Fruit fly (Drosophila melanogaster) whole organism, prepupa: Measurements from ENCODE around the gene CG9705.

ENCODE experiments used
- Blimp-1 ChIP-seq: fragments of 200-800 bp; sonication (Bioruptor generic); optimal IDR thresholded peaks from 3 replicates; lab custom pipeline; 2017; ENCODE audit warnings: missing biosample characterization, missing genetic modification characterization, mild to moderate bottlenecking, moderate library complexity, missing genetic modification reagents
- CG10631 ChIP-seq: fragments of 200-800 bp; sonication (Bioruptor generic); optimal IDR thresholded peaks from 2 replicates; lab custom pipeline; 2016; ENCODE audit warnings: missing biosample characterization, missing genetic modification characterization
- CG11294 ChIP-seq: fragments of 200-800 bp; sonication (Bioruptor generic); IDR thresholded peaks from 2 replicates; pipeline ENCODE4 v1.3.6; 2022; ENCODE audit warnings: missing biosample characterization, missing genetic modification characterization
- CG11762 ChIP-seq: fragments of 200-800 bp; sonication (Bioruptor generic); optimal IDR thresholded peaks from 3 replicates; lab custom pipeline; 2016; ENCODE audit warnings: missing biosample characterization, missing genetic modification characterization; ENCODE audit not compliant: insufficient read depth
- CG11902 ChIP-seq: fragments of 200-800 bp; sonication (Bioruptor generic); optimal IDR thresholded peaks from 3 replicates; lab custom pipeline; 2016; ENCODE audit warnings: missing biosample characterization, missing genetic modification characterization
- CG1621 ChIP-seq: fragments of 200-800 bp; sonication (Bioruptor generic); optimal IDR thresholded peaks from 3 replicates; lab custom pipeline; 2018; ENCODE audit warnings: missing biosample characterization, mild to moderate bottlenecking, missing genetic modification characterization
- CG16779 ChIP-seq: fragments of 200-800 bp; sonication (Bioruptor generic); optimal IDR thresholded peaks from 3 replicates; lab custom pipeline; 2017; ENCODE audit warnings: missing biosample characterization, mild to moderate bottlenecking, missing genetic modification characterization
- CG3032 ChIP-seq: fragments of 200-800 bp; optimal IDR thresholded peaks from 2 replicates; lab custom pipeline; 2019; ENCODE audit warnings: missing biosample characterization, mild to moderate bottlenecking, missing genetic modification characterization, moderate library complexity
- CG31627 ChIP-seq: fragments of 200-800 bp; sonication (Bioruptor generic); optimal IDR thresholded peaks from 3 replicates; lab custom pipeline; 2016; ENCODE audit warnings: missing biosample characterization, missing genetic modification characterization
- CG32006 ChIP-seq: fragments of 200-800 bp; sonication (Bioruptor generic); optimal IDR thresholded peaks from 3 replicates; lab custom pipeline; 2017; ENCODE audit warnings: missing biosample characterization, mild to moderate bottlenecking, missing genetic modification characterization
- CG4318 ChIP-seq: fragments of 200-800 bp; sonication (Bioruptor generic); optimal IDR thresholded peaks from 3 replicates; lab custom pipeline; 2017; ENCODE audit warnings: missing biosample characterization, mild to moderate bottlenecking, missing genetic modification characterization
- CG6163 ChIP-seq: fragments of 200-800 bp; sonication (Bioruptor generic); IDR thresholded peaks from 3 replicates; pipeline ENCODE4 v1.3.6; 2022; ENCODE audit warnings: missing biosample characterization, missing genetic modification characterization
- CG6792 ChIP-seq: fragments of 200-800 bp; sonication (Bioruptor generic); optimal IDR thresholded peaks from 3 replicates; lab custom pipeline; 2016; ENCODE audit warnings: missing biosample characterization, missing genetic modification characterization
- CG6808 ChIP-seq: fragments of 200-800 bp; sonication (Bioruptor generic); optimal IDR thresholded peaks from 3 replicates; lab custom pipeline; 2017; ENCODE audit warnings: missing biosample characterization, missing genetic modification characterization, mild to moderate bottlenecking, moderate library complexity, missing genetic modification reagents
- CG6854 ChIP-seq: fragments of 200-800 bp; sonication (Bioruptor generic); optimal IDR thresholded peaks from 2 replicates; lab custom pipeline; 2017; ENCODE audit warnings: missing biosample characterization, mild to moderate bottlenecking, missing genetic modification characterization
- CG7368 ChIP-seq: fragments of 200-800 bp; sonication (Bioruptor generic); optimal IDR thresholded peaks from 3 replicates; lab custom pipeline; 2016; ENCODE audit warnings: missing biosample characterization, missing genetic modification characterization
- Eip75B ChIP-seq: fragments of 200-800 bp; sonication (Bioruptor generic); optimal IDR thresholded peaks from 3 replicates; lab custom pipeline; 2016; ENCODE audit warnings: missing biosample characterization, missing genetic modification characterization
- Eip78C ChIP-seq: fragments of 200-800 bp; sonication (Bioruptor generic); peaks from one replicate; lab custom pipeline; 2016; ENCODE audit warnings: missing biosample characterization, missing genetic modification characterization
- Ets21C ChIP-seq: fragments of 200-800 bp; sonication (Bioruptor generic); optimal IDR thresholded peaks from 3 replicates; lab custom pipeline; 2016; ENCODE audit warnings: missing biosample characterization, missing genetic modification characterization
- Ets96B ChIP-seq: fragments of 200-800 bp; optimal IDR thresholded peaks from 2 replicates; lab custom pipeline; 2019; ENCODE audit warnings: missing biosample characterization, mild to moderate bottlenecking, missing genetic modification characterization, moderate library complexity
- Gug ChIP-seq: fragments of 200-800 bp; sonication (Bioruptor generic); IDR thresholded peaks from 2 replicates; pipeline ENCODE4 v1.3.6; 2022; ENCODE audit warnings: missing biosample characterization, missing genetic modification characterization
- Hr38 ChIP-seq: sonication (Bioruptor generic); optimal IDR thresholded peaks from 2 replicates; lab custom pipeline; 2016; ENCODE audit warnings: missing biosample characterization, missing genetic modification characterization
- Hr39 ChIP-seq: fragments of 200-800 bp; sonication (Bioruptor generic); optimal IDR thresholded peaks from 2 replicates; lab custom pipeline; 2016; ENCODE audit warnings: missing biosample characterization, missing genetic modification characterization
- Hr4 ChIP-seq: fragments of 200-800 bp; sonication (Bioruptor generic); optimal IDR thresholded peaks from 3 replicates; lab custom pipeline; 2016; ENCODE audit warnings: missing biosample characterization, missing genetic modification characterization
- Lpt ChIP-seq: fragments of 200-800 bp; sonication (Bioruptor generic); optimal IDR thresholded peaks from 3 replicates; lab custom pipeline; 2016; ENCODE audit warnings: missing biosample characterization, missing genetic modification characterization
- Met ChIP-seq: fragments of 200-800 bp; sonication (Bioruptor generic); optimal IDR thresholded peaks from 3 replicates; lab custom pipeline; 2016; ENCODE audit warnings: missing biosample characterization, missing genetic modification characterization
- OdsH ChIP-seq: fragments of 200-800 bp; sonication (Bioruptor generic); optimal IDR thresholded peaks from 3 replicates; lab custom pipeline; 2016; ENCODE audit warnings: missing biosample characterization, missing genetic modification characterization
- Sox102F ChIP-seq: fragments of 200-800 bp; sonication (Bioruptor generic); optimal IDR thresholded peaks from 2 replicates; lab custom pipeline; 2016; ENCODE audit warnings: missing biosample characterization, mild to moderate bottlenecking, missing genetic modification characterization
- Sox15 ChIP-seq: fragments of 200-800 bp; sonication (Bioruptor generic); optimal IDR thresholded peaks from 3 replicates; lab custom pipeline; 2016; ENCODE audit warnings: missing biosample characterization, missing genetic modification characterization
- acj6 ChIP-seq: fragments of 200-800 bp; sonication (Bioruptor generic); optimal IDR thresholded peaks from 3 replicates; lab custom pipeline; 2016; ENCODE audit warnings: missing biosample characterization, missing genetic modification characterization
- cyc ChIP-seq: fragments of 200-800 bp; sonication (Bioruptor generic); optimal IDR thresholded peaks from 3 replicates; lab custom pipeline; 2016; ENCODE audit warnings: missing biosample characterization, missing genetic modification characterization
- dac ChIP-seq: fragments of 200-800 bp; sonication (Bioruptor generic); optimal IDR thresholded peaks from 2 replicates; lab custom pipeline; 2017; ENCODE audit warnings: missing biosample characterization, mild to moderate bottlenecking, missing genetic modification characterization
- dsx ChIP-seq: fragments of 200-800 bp; optimal IDR thresholded peaks from 3 replicates; lab custom pipeline; 2019; ENCODE audit warnings: missing biosample characterization, mild to moderate bottlenecking, missing genetic modification characterization, moderate library complexity; ENCODE audit not compliant: poor library complexity, severe bottlenecking
- eg ChIP-seq: fragments of 200-800 bp; sonication (Bioruptor generic); IDR thresholded peaks from 3 replicates; pipeline ENCODE4 v1.3.6; 2022; ENCODE audit warnings: missing biosample characterization, missing genetic modification characterization
- esn ChIP-seq: fragments of 200-800 bp; sonication (Bioruptor generic); optimal IDR thresholded peaks from 2 replicates; lab custom pipeline; 2016; ENCODE audit warnings: missing biosample characterization, mild to moderate bottlenecking, missing genetic modification characterization, moderate library complexity
- fd85E ChIP-seq: fragments of 200-800 bp; sonication (Bioruptor generic); optimal IDR thresholded peaks from 3 replicates; lab custom pipeline; 2016; ENCODE audit warnings: missing biosample characterization, missing genetic modification characterization
- lz ChIP-seq: fragments of 200-800 bp; sonication (Bioruptor generic); optimal IDR thresholded peaks from 3 replicates; lab custom pipeline; 2016; ENCODE audit warnings: missing biosample characterization, missing genetic modification characterization
- spab ChIP-seq: fragments of 200-800 bp; sonication (Bioruptor generic); optimal IDR thresholded peaks from 2 replicates; lab custom pipeline; 2017; ENCODE audit warnings: missing biosample characterization, mild to moderate bottlenecking, missing genetic modification characterization, missing genetic modification reagents
- ss ChIP-seq, 2 experiments: fragments of 200-800 bp; sonication (Bioruptor generic); optimal IDR thresholded peaks; 2 replicates in 1 of 2; 3 replicates in 1 of 2; lab custom pipeline; 2017 to 2018; ENCODE audit warnings: mild to moderate bottlenecking in 2 of 2, missing biosample characterization in 2 of 2, missing genetic modification characterization in 2 of 2, moderate library complexity in 1 of 2
- svp ChIP-seq: fragments of 200-800 bp; sonication (Bioruptor generic); peaks from one replicate; lab custom pipeline; 2016; ENCODE audit warnings: missing biosample characterization, missing genetic modification characterization
- topi ChIP-seq: fragments of 200-800 bp; sonication (Bioruptor generic); optimal IDR thresholded peaks from 3 replicates; lab custom pipeline; 2016; ENCODE audit warnings: missing biosample characterization, missing genetic modification characterization
- vri ChIP-seq: fragments of 200-800 bp; sonication (Bioruptor generic); optimal IDR thresholded peaks from 3 replicates; lab custom pipeline; 2016; ENCODE audit warnings: missing biosample characterization, mild to moderate bottlenecking, missing genetic modification characterization

CG9705 gene

DNA sequence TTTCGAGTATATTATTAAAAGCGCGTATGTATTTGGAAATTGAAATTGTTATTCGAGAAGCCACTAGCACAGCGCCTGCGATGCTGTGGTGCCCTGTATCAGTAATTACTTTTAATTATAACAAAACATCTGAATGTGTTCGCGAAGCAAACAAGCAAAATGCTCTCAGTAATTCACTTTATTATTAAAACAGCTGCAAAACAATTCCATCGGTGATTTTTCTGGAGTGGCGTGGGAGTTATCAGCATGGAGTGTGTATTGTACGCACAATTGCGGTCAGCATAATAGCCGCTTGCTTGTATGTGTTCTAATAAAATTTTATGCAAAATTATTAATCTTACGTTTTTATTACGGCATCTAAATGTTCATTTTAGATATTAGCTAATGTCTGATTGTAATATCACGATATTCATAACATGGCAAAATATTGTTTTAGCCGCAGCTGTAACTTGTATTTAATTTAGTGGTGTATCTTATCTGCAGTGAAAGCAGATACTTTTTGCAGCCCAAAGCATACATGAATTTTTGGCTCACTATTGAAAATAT is 2.4 kb downstream of the CG9705 start (continued):
- TF ChIP-seq Hr39 (GFP tag; lab: Kevin White, UChicago), result peak; percentile 86
- no peak for TF ChIP-seq CG4318
- peak; percentile 80 for TF ChIP-seq Hr4
- TF ChIP-seq Sox15 (GFP tag; lab: Kevin White, UChicago), result peak; percentile 65
- no peak for TF ChIP-seq CG6808 (GFP tag; lab: Kevin White, UChicago)
- no peak for TF ChIP-seq ss (GFP tag; optimal IDR thresholded peaks at IDR 0.05; lab: Kevin White, UChicago)
- peak; percentile 88 for TF ChIP-seq topi (GFP tag; lab: Kevin White, UChicago)
- TF ChIP-seq dac, result no peak
- no peak for TF ChIP-seq Sox102F (GFP tag; lab: Kevin White, UChicago)
- TF ChIP-seq CG11762 (GFP tag; lab: Kevin White, UChicago), result peak; percentile 64

DNA sequence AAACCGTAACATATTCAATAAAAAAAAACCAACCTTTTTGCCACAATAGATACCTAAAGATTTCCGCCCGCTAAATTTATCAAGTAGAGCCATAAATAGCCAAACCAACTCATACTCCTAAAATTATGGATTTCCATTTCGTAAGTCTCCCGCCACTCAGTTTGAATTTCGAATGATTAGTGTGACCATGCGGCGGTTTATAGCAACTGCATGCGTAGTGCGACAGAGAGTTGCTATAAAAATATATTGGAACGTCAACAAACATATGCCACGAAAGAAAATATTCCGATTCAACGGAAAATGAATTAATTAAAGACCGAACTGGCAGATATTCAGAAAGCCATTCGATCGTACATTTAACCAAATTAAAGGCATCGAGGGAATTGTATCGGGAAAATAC is 2.9 kb downstream of the CG9705 start, which contains the start of gene CG9706:
CG9706 (plus strand) TSS at position 222 of the 400 bp plus-strand sequence.
- no peak for TF ChIP-seq dsx (GFP tag; lab: Kevin White, UChicago)
- TF ChIP-seq Gug, result no peak
- TF ChIP-seq CG3032, result no peak
- no peak for TF ChIP-seq CG6808 (GFP tag; lab: Kevin White, UChicago)
- TF ChIP-seq Eip78C (GFP tag; lab: Kevin White, UChicago), result no peak
- TF ChIP-seq vri (GFP tag; lab: Kevin White, UChicago), result no peak
- no peak for TF ChIP-seq lz
- TF ChIP-seq fd85E (GFP tag; lab: Kevin White, UChicago), result no peak
- no peak for TF ChIP-seq spab (GFP tag; lab: Kevin White, UChicago)
- TF ChIP-seq OdsH (GFP tag; lab: Kevin White, UChicago), result no peak
- TF ChIP-seq svp (GFP tag; lab: Kevin White, UChicago), result no peak
- TF ChIP-seq Lpt, result no peak
- TF ChIP-seq Sox15 (GFP tag; lab: Kevin White, UChicago), result no peak
- no peak for TF ChIP-seq Met (GFP tag; lab: Kevin White, UChicago)
- no peak for TF ChIP-seq cyc (GFP tag; lab: Kevin White, UChicago)
- no peak for TF ChIP-seq CG16779 (tag; lab: Kevin White, UChicago)
- TF ChIP-seq Eip75B (GFP tag; lab: Kevin White, UChicago), result no peak
- TF ChIP-seq CG4318, result no peak
- TF ChIP-seq eg, result no peak

DNA sequence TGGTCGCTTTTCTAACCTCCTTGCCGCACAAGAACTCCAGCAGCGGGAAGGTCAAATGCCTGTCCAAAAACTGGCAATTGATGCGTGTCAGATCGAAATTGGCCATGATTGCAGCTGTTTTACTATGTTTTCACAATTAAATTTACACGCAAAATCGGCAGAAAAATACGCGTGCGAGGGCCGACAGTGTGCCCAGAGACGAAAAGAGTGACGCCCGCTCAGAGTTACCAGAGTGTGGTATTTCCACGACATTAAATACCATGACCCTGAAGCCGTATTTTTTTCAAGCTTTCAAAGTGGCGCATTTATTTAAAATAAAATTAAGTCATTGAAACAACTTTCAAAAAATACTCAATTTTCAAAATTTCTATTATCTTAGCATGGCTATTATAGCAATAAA is 6.8 kb downstream of the CG9705 start, which contains the start of gene eIF3e:
eIF3e (minus strand) TSS at position 214 of the 400 bp plus-strand sequence.
- TF ChIP-seq CG6163, result no peak
- TF ChIP-seq CG32006 (GFP tag; lab: Kevin White, UChicago), result no peak
- TF ChIP-seq CG3032, result no peak
- no peak for TF ChIP-seq CG6808 (GFP tag; lab: Kevin White, UChicago)
- no peak for TF ChIP-seq acj6
- no peak for TF ChIP-seq esn (GFP tag; lab: Kevin White, UChicago)
- no peak for TF ChIP-seq CG7368 (GFP tag; lab: Kevin White, UChicago)
- no peak for TF ChIP-seq spab (GFP tag; lab: Kevin White, UChicago)
- TF ChIP-seq, all 60 proteins: peak for 0

DNA sequence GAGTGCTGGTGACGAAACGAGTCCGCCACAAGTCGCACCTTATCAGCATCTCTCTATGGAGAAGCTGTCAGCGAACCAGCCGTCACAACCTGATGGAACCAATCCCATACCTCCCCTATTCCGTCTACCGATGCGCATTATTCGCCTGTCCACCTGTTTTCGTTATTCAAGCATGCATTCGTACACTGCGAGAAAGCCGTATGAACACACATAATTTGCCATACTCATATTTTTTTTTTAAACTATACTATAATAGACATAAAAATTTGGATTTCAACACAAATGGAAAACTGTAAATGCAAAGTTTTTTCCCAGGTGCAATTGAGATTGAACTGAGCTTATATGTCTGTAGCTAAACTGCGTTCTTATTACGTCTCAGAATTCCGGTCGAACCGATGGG is 16.7 kb downstream of the CG9705 start:
- TF ChIP-seq CG31627 (peak; percentile 71), dac (no peak), Hr4 (peak; percentile 75), CG6854 (GFP tag; lab: Kevin White, UChicago) (no peak), Eip78C (GFP tag; lab: Kevin White, UChicago) (no peak), CG11902 (GFP tag; lab: Kevin White, UChicago) (peak; percentile 47), CG11294 (GFP tag; lab: Robert Waterston, UW) (0 out of 2 replicates have a peak, but pooled peaks have one; percentile 14), CG3032 (peak; percentile 33), acj6 (no peak), vri (GFP tag; lab: Kevin White, UChicago) (peak; percentile 83), CG1621 (tag; lab: Kevin White, UChicago) (no peak), Blimp-1 (peak; percentile 16), CG6792 (GFP tag; lab: Kevin White, UChicago) (peak; percentile 73), Met (GFP tag; lab: Kevin White, UChicago) (peak; percentile 83), CG32006 (GFP tag; lab: Kevin White, UChicago) (no peak), CG10631 (GFP tag; lab: Kevin White, UChicago) (peak; percentile 69), Gug (peak; percentile 56), Hr38 (GFP tag; lab: Kevin White, UChicago) (no peak), eg (peak; percentile 71; the same call in 2 of the 3 replicates), spab (GFP tag; lab: Kevin White, UChicago) (no peak), Hr39 (GFP tag; lab: Kevin White, UChicago) (peak; percentile 73), svp (GFP tag; lab: Kevin White, UChicago) (peak; percentile 87), esn (GFP tag; lab: Kevin White, UChicago) (peak; percentile 82), Ets96B (tag; lab: Kevin White, UChicago) (no peak), Sox102F (GFP tag; lab: Kevin White, UChicago) (peak; percentile 84), Sox15 (GFP tag; lab: Kevin White, UChicago) (peak; percentile 44), CG16779 (tag; lab: Kevin White, UChicago) (peak; percentile 8), Ets21C (GFP tag; lab: Kevin White, UChicago) (peak; percentile 47)
